Worm (Caenorhabditis elegans) whole organism, midembryonic: Measurements from ENCODE around the gene Y57A10A.13.
A peak's percentile ranks its signal among the peaks of the same experiment; 100 is the strongest.
"Not testable (repeated sequence)": the region's sequence is repeated elsewhere in the genome, so short reads cannot be mapped to it uniquely, and the experiment has no call there.

Source experiments
- T22C8.4 ChIP-seq: fragments of 200-800 bp; sonication (Bioruptor generic); IDR thresholded peaks from 2 replicates; pipeline ENCODE4 v1.3.6; 2022; ENCODE audit warnings: missing genetic modification characterization, missing compliant biosample characterization
- cog-1 ChIP-seq: sonication (generic microtip); optimal IDR thresholded peaks from 2 replicates; lab custom pipeline; 2016; ENCODE audit warnings: missing genetic modification characterization, missing compliant biosample characterization
- flt-1 ChIP-seq: fragments of 200-800 bp; sonication (Bioruptor generic); IDR thresholded peaks from 2 replicates; pipeline ENCODE4 v1.3.6; 2022; ENCODE audit warnings: missing genetic modification characterization, missing compliant biosample characterization
- klf-2 ChIP-seq: fragments of 200-800 bp; sonication (Bioruptor generic); conservative IDR thresholded peaks from 2 replicates; pipeline ENCODE4 v1.3.6; 2022; ENCODE audit warnings: missing genetic modification reagents, missing genetic modification characterization, missing compliant biosample characterization
- med-1 ChIP-seq: sonication (generic microtip); optimal IDR thresholded peaks from 2 replicates; lab custom pipeline; 2017; ENCODE audit warnings: missing genetic modification characterization, mild to moderate bottlenecking, missing compliant biosample characterization, antibody characterized with exemption, missing genetic modification reagents; ENCODE audit not compliant: insufficient read depth
- ref-1 ChIP-seq: fragments of 200-800 bp; sonication (Bioruptor generic); conservative IDR thresholded peaks from 2 replicates; pipeline ENCODE4 v1.3.6; 2022; ENCODE audit warnings: missing genetic modification reagents, missing genetic modification characterization, missing compliant biosample characterization
- tab-1 ChIP-seq: fragments of 200-800 bp; sonication (Bioruptor generic); IDR thresholded peaks from 2 replicates; pipeline ENCODE4 v1.3.6; 2022; ENCODE audit warnings: missing genetic modification characterization, missing compliant biosample characterization
- ztf-23 ChIP-seq: fragments of 200-800 bp; sonication (Bioruptor generic); IDR thresholded peaks from 2 replicates; pipeline ENCODE4 v1.3.6; 2022; ENCODE audit warnings: missing genetic modification reagents, missing genetic modification characterization, missing compliant biosample characterization
- ztf-29 ChIP-seq: fragments of 200-800 bp; sonication (Bioruptor generic); IDR thresholded peaks from 2 replicates; pipeline ENCODE4 v1.3.6; 2022; ENCODE audit warnings: missing genetic modification reagents, missing genetic modification characterization, missing compliant biosample characterization

Y57A10A.13 gene

DNA sequence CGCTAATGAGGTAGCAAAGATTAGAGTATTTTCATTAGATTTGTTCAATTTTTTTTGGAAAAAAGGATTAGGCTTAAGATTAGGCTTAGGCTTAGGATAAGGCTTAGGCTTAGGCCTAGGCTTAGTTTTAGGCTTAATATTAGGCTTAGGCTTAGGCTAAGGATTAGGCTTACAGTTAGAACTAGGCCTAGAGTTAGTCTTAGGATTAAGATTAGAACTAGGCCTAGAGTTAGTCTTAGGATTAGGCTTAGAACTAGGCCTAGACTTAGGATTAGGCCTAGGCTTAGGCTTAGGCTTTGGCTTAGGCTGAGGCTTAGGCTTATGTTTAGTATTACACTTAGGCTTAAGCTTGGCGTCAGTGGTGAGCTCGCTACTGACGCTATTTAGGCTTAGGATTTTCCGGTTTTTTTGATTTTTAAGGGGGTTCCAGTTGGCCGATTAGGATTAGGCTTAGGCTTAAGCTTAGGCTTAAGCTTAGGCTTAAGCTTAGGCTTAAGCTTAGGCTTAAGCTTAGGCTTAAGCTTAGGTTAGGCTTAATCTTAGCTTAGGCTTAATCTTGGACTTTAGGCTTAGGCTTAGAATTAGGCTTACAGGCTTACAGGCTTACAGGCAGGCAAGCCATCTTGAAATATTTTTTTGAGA, 15.1 kb downstream of the Y57A10A.13 start:
- TF ChIP-seq med-1 (GFP tag; lab: Kevin White, UChicago): no peak
- TF ChIP-seq T22C8.4 (GFP tag; lab: Robert Waterston, UW): no peak
- TF ChIP-seq flt-1 (GFP tag; lab: Robert Waterston, UW): no peak
- TF ChIP-seq ref-1 (GFP tag; lab: Robert Waterston, UW): no peak
- no peak for TF ChIP-seq klf-2
- TF ChIP-seq cog-1: no peak
- no peak for TF ChIP-seq tab-1
- TF ChIP-seq ztf-29: peak; percentile 74; the same call in 1 of the 2 replicates

DNA sequence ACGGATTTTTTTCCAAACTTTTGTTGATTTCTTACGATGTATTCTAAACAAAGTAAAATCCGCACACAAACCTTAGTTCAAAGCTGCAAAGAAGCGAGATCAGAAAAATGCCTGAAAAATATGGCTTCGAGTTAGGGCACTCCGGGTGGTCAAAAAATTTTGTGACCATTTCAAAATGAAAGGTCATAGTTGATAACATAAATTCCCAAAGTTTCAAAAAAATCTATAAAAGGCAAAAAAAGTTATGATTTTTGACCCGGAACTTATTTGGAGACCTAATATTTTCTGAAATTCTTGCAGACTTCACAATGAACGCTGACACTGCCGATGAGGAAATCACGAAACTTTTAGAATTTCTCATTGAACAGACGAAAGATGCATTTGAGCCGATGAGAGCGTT, 20.2 kb downstream of the Y57A10A.13 start, which contains the start of gene Y57A10A.8:
Gene Y57A10A.8 (plus strand): TSS at position 301 of the 400 bp plus-strand sequence.
- TF ChIP-seq cog-1; klf-2; ref-1 (GFP tag; lab: Robert Waterston, UW): not testable (repeated sequence)

DNA sequence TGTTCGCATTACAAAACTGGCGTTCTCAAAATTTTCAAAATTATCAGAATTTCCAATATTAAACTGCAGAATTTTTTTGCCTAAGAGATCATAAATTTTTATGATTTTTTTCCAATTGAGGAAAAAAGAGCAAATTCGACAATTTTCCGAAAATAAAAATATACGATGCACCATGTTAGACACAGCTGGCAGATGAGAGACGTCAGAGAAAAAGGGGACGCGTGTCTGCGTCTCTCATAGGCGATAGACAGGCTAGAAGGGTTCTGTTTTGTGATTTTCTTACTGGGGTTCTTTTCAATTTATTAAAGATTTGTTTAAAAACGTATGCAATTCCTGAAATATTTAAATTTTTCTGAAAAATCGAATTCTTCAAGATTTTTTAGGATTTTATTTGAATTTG, 21.7 kb downstream of the Y57A10A.13 start:
- TF ChIP-seq med-1 (GFP tag; lab: Kevin White, UChicago) (no peak), ztf-29 (no peak), cog-1 (no peak), T22C8.4 (GFP tag; lab: Robert Waterston, UW) (no peak), flt-1 (GFP tag; lab: Robert Waterston, UW) (no peak), ref-1 (GFP tag; lab: Robert Waterston, UW) (no peak), tab-1 (no peak), ztf-23 (GFP tag; lab: Robert Waterston, UW) (no peak), klf-2 (no peak)

DNA sequence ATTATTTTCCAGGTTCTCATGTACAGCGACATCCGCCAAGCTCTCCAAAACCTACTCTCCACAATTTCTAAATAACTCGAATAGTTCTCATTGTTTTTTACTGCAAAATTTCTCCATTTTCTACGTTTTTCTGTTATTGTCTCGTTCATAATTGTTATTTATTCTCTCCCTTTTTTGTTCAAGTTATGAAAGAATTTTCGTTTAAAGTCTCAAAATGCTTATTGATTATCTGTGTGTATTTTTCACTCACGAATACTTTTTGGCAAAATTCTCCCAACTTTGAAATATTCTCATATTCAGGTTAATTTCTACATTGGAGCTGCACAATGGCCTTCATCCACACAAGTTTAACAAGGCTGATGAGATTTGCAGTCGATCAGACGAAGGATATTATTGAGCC, 30.5 kb downstream of the Y57A10A.13 start, which contains the start of gene Y57A10A.5:
Gene Y57A10A.5 (plus strand): TSS at position 301 of the 400 bp plus-strand sequence.
- not testable (repeated sequence) for TF ChIP-seq tab-1; flt-1 (GFP tag; lab: Robert Waterston, UW); ztf-23 (GFP tag; lab: Robert Waterston, UW)

- TF ChIP-seq ref-1 (GFP tag; lab: Robert Waterston, UW); tab-1; cog-1: not testable (repeated sequence)
Observed at ce11 chrII:12151640-12152039, 33.1 kb downstream of the Y57A10A.13 start, which contains the start of gene Y57A10A.4. Gene Y57A10A.4, plus strand, starts transcription at chrII:12151940.

ce11 chrII:12150227-12150626, 34.5 kb downstream of the Y57A10A.13 start:
- TF ChIP-seq ztf-29 (no peak), ztf-23 (GFP tag; lab: Robert Waterston, UW) (no peak), klf-2 (no peak), med-1 (GFP tag; lab: Kevin White, UChicago) (no peak), tab-1 (no peak), ref-1 (GFP tag; lab: Robert Waterston, UW) (no peak), flt-1 (GFP tag; lab: Robert Waterston, UW) (no peak), T22C8.4 (GFP tag; lab: Robert Waterston, UW) (no peak), cog-1 (no peak)

DNA sequence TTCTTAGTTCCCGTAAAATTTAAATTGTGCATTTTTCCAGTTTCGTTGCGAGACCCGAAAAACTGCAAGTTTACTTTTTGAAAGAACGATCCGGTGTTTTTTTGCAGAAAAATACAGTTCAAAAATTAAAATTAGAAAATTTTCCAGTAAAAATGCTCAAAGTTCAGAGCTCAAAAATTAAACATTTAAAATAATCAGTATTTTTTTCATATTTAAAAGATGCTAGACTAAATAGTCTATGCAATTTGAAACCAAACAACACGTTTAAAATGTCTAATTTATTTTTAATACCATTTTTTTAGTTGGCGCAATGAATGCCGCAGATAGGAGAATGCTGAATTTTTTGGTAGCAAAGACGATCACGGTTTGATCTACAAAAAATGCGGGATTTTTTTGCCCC, 37.4 kb downstream of the Y57A10A.13 start, which contains the start of gene Y57A10A.2:
Gene Y57A10A.2 (plus strand): TSS at position 301 of the 400 bp plus-strand sequence.
- TF ChIP-seq cog-1 (no peak), ztf-29 (no peak), T22C8.4 (GFP tag; lab: Robert Waterston, UW) (no peak), klf-2 (no peak), ztf-23 (GFP tag; lab: Robert Waterston, UW) (no peak), ref-1 (GFP tag; lab: Robert Waterston, UW) (no peak), med-1 (GFP tag; lab: Kevin White, UChicago) (no peak), tab-1 (no peak), flt-1 (GFP tag; lab: Robert Waterston, UW) (no peak)

DNA sequence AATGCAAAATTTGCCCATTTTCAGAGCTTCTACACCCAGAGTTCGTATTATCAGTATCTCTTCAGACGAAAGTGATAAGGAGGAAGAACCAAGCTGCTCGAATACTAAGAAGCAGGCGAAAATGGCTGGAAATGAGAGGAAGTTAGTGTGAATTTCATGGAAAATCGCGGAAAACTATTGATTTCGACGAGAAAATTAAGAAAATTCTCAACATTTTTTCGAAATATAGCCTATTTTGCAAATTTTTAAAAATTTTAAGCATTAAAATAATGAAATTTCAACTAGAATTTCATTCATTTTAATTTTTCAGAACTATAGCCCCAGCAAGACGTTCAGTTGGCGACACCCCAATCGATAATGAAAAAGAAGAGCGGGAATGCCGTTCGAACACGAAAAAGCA, 41.1 kb downstream of the Y57A10A.13 start:
- TF ChIP-seq ztf-23 (GFP tag; lab: Robert Waterston, UW): no peak
- no peak for TF ChIP-seq ref-1 (GFP tag; lab: Robert Waterston, UW)
- TF ChIP-seq klf-2: no peak
- TF ChIP-seq T22C8.4 (GFP tag; lab: Robert Waterston, UW): no peak
- no peak for TF ChIP-seq ztf-29

DNA sequence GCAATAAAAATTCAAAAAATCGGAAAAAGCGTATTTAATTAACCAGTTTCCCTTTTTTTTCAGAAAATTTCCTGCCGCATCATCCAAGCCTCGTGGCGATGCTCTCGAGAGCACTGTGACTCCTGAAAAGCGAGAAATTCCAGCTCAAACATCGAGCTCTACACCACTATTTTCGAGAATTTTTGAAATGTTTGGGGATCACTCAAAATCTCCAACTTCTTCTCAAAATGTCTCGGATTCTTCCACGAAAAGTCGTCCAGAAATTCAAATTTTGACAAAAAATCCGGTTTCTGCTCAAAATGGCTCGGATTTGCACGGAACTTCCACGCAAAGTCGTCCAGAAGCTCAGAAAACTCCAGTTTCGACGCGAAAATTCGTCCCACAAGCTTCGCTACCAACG, 46.7 kb downstream of the Y57A10A.13 start:
- no peak for TF ChIP-seq ztf-23 (GFP tag; lab: Robert Waterston, UW)
- no peak for TF ChIP-seq klf-2
- no peak for TF ChIP-seq ref-1 (GFP tag; lab: Robert Waterston, UW)
- no peak for TF ChIP-seq cog-1
- TF ChIP-seq T22C8.4 (GFP tag; lab: Robert Waterston, UW): no peak
- no peak for TF ChIP-seq med-1 (GFP tag; lab: Kevin White, UChicago)
- no peak for TF ChIP-seq flt-1 (GFP tag; lab: Robert Waterston, UW)
- TF ChIP-seq tab-1: no peak
- no peak for TF ChIP-seq ztf-29

DNA sequence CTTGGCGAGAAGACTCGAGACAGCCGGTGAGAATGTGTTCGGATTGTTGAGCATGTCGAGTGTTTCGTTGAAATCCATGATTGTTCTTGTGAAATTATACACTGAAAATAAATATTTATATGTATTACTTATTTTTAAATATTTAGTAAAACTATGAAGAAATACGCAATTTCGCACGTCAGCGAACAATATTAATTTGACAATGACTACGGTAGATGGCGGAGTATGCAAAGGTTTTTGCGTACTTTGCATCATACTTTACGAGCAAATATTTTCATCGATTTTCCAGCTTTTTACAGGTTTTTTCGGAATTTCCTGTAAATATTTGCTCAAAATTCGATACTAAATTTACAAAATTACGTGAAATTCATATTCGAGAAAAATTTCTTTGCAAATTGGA, 53.8 kb downstream of the Y57A10A.13 start, which contains the start of gene set-24:
Gene set-24 (minus strand): TSS at position 101 of the 400 bp plus-strand sequence.
- TF ChIP-seq cog-1 (no peak), ztf-29 (no peak)

DNA sequence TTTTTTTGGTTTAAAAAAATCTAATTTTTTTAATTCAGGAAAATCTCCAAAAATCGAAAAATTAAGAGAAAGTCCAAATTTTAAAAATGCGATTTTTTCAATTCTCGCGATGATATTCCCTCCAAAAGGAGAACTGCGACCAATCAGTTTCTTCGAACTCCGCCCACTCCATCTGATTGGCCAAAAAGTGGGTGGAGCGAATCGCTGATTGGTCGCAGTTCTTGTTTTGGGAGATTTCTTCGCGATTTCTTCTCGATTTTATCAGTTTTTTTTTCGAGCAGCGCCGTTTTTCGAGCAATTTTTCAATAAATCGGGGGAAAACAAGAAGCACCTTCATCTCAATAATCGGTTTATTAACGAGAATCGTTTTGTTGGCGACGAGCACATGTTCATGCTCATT, 54.3 kb downstream of the Y57A10A.13 start:
- TF ChIP-seq T22C8.4 (GFP tag; lab: Robert Waterston, UW) (no peak), tab-1 (no peak), klf-2 (no peak), flt-1 (GFP tag; lab: Robert Waterston, UW) (no peak), ztf-29 (no peak)
